Fruit fly (Drosophila melanogaster) whole organism, embryonic: Measurements from ENCODE around the gene boil.

ENCODE experiments used
- CG13287 ChIP-seq: fragments of 200-800 bp; sonication (Bioruptor generic); IDR thresholded peaks from 2 replicates; pipeline ENCODE4 v1.3.6; 2022; ENCODE audit warnings: missing biosample characterization, missing genetic modification characterization; ENCODE audit not compliant: partially characterized antibody
- CG14860 ChIP-seq: fragments of 200-800 bp; sonication (Bioruptor generic); IDR thresholded peaks from 3 replicates; pipeline ENCODE4 v1.3.6; 2022; ENCODE audit warnings: missing biosample characterization, missing genetic modification characterization; ENCODE audit not compliant: partially characterized antibody
- CG2889 ChIP-seq: fragments of 200-800 bp; sonication (Bioruptor generic); IDR thresholded peaks from 3 replicates; pipeline ENCODE4 v1.3.6; 2022; ENCODE audit warnings: missing biosample characterization, missing genetic modification characterization
- CG34422 ChIP-seq: fragments of 200-800 bp; sonication (Bioruptor generic); IDR thresholded peaks from 3 replicates; pipeline ENCODE4 v1.3.6; 2022; ENCODE audit warnings: missing biosample characterization, missing genetic modification characterization
- hbn ChIP-seq: fragments of 200-800 bp; sonication (Bioruptor generic); IDR thresholded peaks from 2 replicates; pipeline ENCODE4 v1.3.6; 2022; ENCODE audit warnings: missing biosample characterization, missing genetic modification characterization; ENCODE audit not compliant: partially characterized antibody
- org-1 ChIP-seq: fragments of 200-800 bp; sonication (Bioruptor generic); optimal IDR thresholded peaks from 2 replicates; lab custom pipeline; 2017; ENCODE audit warnings: missing biosample characterization, missing genetic modification characterization

DNA sequence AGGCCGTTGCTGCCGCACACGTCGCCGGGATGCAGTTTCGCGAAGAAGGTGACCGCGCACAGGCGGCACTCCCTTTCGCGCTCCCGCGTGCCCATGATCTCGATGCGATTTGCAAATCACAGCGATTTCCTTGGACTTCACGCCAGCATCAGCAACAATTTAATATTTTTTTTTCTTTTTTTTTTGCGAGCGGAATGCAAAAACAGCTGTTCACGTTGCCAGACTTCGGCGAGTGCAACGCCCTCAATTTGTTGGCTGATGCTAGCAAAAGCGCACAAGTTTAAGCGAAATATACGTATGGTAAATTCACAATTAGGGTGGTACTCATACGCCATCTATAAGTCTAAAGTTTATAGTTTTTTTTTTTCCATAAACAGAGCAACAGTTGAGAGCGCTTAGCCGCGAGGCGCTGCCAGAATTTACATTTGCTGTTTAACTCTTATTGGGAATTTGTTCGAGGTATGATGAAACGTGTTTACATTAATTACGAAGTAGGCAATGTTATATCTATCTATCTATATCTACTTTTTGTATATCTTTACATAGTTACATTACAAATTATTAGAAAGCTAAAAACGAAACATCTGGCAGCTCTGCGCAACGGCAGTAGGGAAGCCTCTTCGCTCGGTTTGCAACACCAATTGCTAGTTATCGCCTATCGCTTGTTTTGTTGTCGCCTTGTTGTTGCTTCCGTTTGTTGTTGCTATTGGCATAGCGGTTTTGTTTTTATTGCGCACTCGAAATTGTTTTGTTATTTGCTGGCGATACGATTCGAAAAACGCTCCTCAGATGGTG is 43.0 kb downstream of the boil start, which contains the start of the genes CG4041 and Hgsnat:
- TF ChIP-seq CG34422 (GFP tag; lab: Robert Waterston, UW) (no peak), org-1 (GFP tag; lab: Kevin White, UChicago) (no peak), hbn (no peak), CG13287 (GFP tag; lab: Robert Waterston, UW) (no peak), CG14860 (GFP tag; lab: Robert Waterston, UW) (no peak), CG2889 (GFP tag; lab: Robert Waterston, UW) (no peak)
